Worm (Caenorhabditis elegans) whole organism, L4/young adult: Measurements from ENCODE around the gene srw-62.

Experiments
- dao-5 ChIP-seq: sonication (generic microtip); optimal IDR thresholded peaks from 2 replicates; lab custom pipeline; 2016; ENCODE audit warnings: missing genotype, missing genetic modification characterization, moderate library complexity, missing compliant biosample characterization
- him-1 ChIP-seq: sonication (generic microtip); optimal IDR thresholded peaks from 2 replicates; lab custom pipeline; 2016; ENCODE audit warnings: missing genotype, missing genetic modification reagents, missing genetic modification characterization, missing compliant biosample characterization

DNA sequence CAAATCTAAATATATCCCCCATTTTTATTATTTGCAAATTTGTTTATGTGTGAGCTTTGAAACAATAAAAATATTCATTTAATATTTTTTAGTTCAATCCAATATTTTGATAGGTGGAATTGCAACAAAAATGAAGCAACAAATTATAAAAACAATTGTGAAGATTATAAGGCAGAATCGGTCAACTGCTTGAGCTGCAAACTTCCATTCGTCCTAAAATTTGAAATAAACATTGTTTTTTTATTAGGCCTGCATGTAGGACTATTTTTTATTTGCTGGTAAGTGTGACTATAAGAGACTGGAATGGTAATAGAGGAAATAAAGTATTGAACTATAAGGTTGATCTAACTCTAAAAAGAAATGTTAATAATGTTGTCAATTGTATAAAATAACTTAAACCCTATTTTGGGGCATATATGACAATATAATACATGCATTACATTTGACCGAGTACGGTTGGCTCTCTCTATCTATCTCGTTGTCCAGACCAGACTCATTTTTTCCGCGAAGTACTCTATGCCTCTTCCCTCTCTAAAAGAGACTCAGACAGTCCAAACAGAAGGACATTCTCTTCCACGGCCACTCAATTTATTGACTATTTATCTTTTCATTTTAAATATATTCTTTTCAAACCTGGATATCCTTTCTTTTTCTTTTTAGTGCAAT lies 20.5 kb downstream of the srw-62 start, which contains the start of gene T09A5.4:
- TF ChIP-seq dao-5 (tag; lab: Kevin White, UChicago) (no peak), him-1 (no peak)
